Worm (Caenorhabditis elegans) whole organism, L1 larva: ENCODE results near the gene srsx-15.

Source experiments
- C04F5.9 ChIP-seq: sonication (generic microtip); optimal IDR thresholded peaks from 2 replicates; lab custom pipeline; 2016; ENCODE audit warnings: missing genetic modification characterization, missing compliant biosample characterization
- C16A3.4 ChIP-seq: fragments of 150-350 bp; optimal IDR thresholded peaks from 2 replicates; lab custom pipeline; 2014; ENCODE audit warnings: missing biosample characterization, missing genetic modification characterization
- aha-1 ChIP-seq: fragments of 150-350 bp; optimal IDR thresholded peaks from 2 replicates; lab custom pipeline; 2014; ENCODE audit warnings: missing biosample characterization, missing genetic modification characterization
- aly-2 ChIP-seq: fragments of 150-350 bp; optimal IDR thresholded peaks from 2 replicates; lab custom pipeline; 2014; ENCODE audit warnings: missing biosample characterization, missing genetic modification characterization
- blmp-1 ChIP-seq: fragments of 150-350 bp; optimal IDR thresholded peaks from 2 replicates; lab custom pipeline; 2014; ENCODE audit warnings: missing biosample characterization, missing genetic modification characterization
- ceh-88 ChIP-seq: fragments of 200-800 bp; sonication (Bioruptor generic); IDR thresholded peaks from 2 replicates; pipeline ENCODE4 v1.3.6; 2022; ENCODE audit warnings: missing genetic modification characterization, missing compliant biosample characterization
- dpl-1 ChIP-seq, 3 experiments: fragments of 150-350 bp in 2 of 3; sonication (generic microtip) in 1 of 3; optimal IDR thresholded peaks; 2 replicates each; lab custom pipeline; 2014 to 2017; ENCODE audit warnings: missing biosample characterization in 3 of 3, missing genetic modification characterization in 3 of 3, missing genetic modification reagents in 3 of 3
- dsc-1 ChIP-seq: sonication (generic microtip); optimal IDR thresholded peaks from 2 replicates; lab custom pipeline; 2016; ENCODE audit warnings: mild to moderate bottlenecking, missing genetic modification characterization, missing compliant biosample characterization
- efl-1 ChIP-seq, 4 experiments: fragments of 150-350 bp; optimal IDR thresholded peaks in 3 of 4; peaks in 1 of 4; 1 replicate in 1 of 4; 2 replicates in 3 of 4; lab custom pipeline; 2014; ENCODE audit warnings: missing biosample characterization in 2 of 4, missing genetic modification characterization in 2 of 4, missing genetic modification reagents in 2 of 4
- efl-3 ChIP-seq: fragments of 200-800 bp; sonication (Bioruptor generic); optimal IDR thresholded peaks from 2 replicates; lab custom pipeline; 2018; ENCODE audit warnings: mild to moderate bottlenecking, missing genetic modification characterization, missing compliant biosample characterization
- egl-13 ChIP-seq: sonication (generic microtip); optimal IDR thresholded peaks from 2 replicates; lab custom pipeline; 2016; ENCODE audit warnings: missing genotype, missing genetic modification reagents, missing genetic modification characterization, missing compliant biosample characterization
- elt-3 ChIP-seq, 6 experiments: fragments of 150-350 bp in 1 of 6; sonication (generic microtip); optimal IDR thresholded peaks; 2 replicates each; lab custom pipeline; 2017 to 2018; ENCODE audit warnings: missing biosample characterization in 6 of 6, missing genetic modification characterization in 6 of 6, inconsistent platforms in 1 of 6
- ets-5 ChIP-seq: fragments of 200-800 bp; sonication (Bioruptor generic); IDR thresholded peaks from 2 replicates; pipeline ENCODE4 v1.3.6; 2022; ENCODE audit warnings: missing genetic modification characterization, missing compliant biosample characterization
- fkh-4 ChIP-seq: sonication (generic microtip); optimal IDR thresholded peaks from 2 replicates; lab custom pipeline; 2016; ENCODE audit warnings: missing compliant biosample characterization, missing genetic modification characterization, borderline replicate concordance
- fkh-8 ChIP-seq: sonication (generic microtip); optimal IDR thresholded peaks from 2 replicates; lab custom pipeline; 2016; ENCODE audit warnings: mild to moderate bottlenecking, missing genetic modification characterization, missing compliant biosample characterization
- fos-1 ChIP-seq: fragments of 150-350 bp; optimal IDR thresholded peaks from 2 replicates; lab custom pipeline; 2014; ENCODE audit warnings: missing biosample characterization, missing genetic modification characterization
- grh-1 ChIP-seq: fragments of 200-800 bp; sonication (Bioruptor generic); IDR thresholded peaks from 2 replicates; pipeline ENCODE4 v1.3.6; 2022; ENCODE audit warnings: missing genetic modification reagents, missing genetic modification characterization, missing compliant biosample characterization
- hlh-17 ChIP-seq: fragments of 200-800 bp; sonication (Bioruptor generic); optimal IDR thresholded peaks from 2 replicates; lab custom pipeline; 2018; ENCODE audit warnings: missing genetic modification characterization, mild to moderate bottlenecking, missing compliant biosample characterization, moderate library complexity, borderline replicate concordance
- hpl-2 ChIP-seq: fragments of 150-350 bp; optimal IDR thresholded peaks from 2 replicates; lab custom pipeline; 2014; ENCODE audit warnings: missing biosample characterization, missing genetic modification reagents, missing genetic modification characterization
- irx-1 ChIP-seq: sonication (generic microtip); optimal IDR thresholded peaks from 2 replicates; lab custom pipeline; 2016; ENCODE audit warnings: missing genetic modification characterization, missing compliant biosample characterization
- lin-14 ChIP-seq: fragments of 200-800 bp; sonication (Bioruptor generic); optimal IDR thresholded peaks from 2 replicates; lab custom pipeline; 2018; ENCODE audit warnings: mild to moderate bottlenecking, missing genetic modification characterization, moderate library complexity, missing compliant biosample characterization
- lin-15B ChIP-seq: fragments of 150-350 bp; sonication (generic microtip); optimal IDR thresholded peaks from 3 replicates; lab custom pipeline; 2014; ENCODE audit warnings: missing biosample characterization, missing genetic modification characterization
- lin-35 ChIP-seq, 2 experiments: fragments of 150-350 bp; optimal IDR thresholded peaks; 2 replicates each; lab custom pipeline; 2014; ENCODE audit warnings: missing biosample characterization in 2 of 2, missing genetic modification characterization in 2 of 2, missing genetic modification reagents in 2 of 2
- lir-3 ChIP-seq: sonication (generic microtip); optimal IDR thresholded peaks from 2 replicates; lab custom pipeline; 2016; ENCODE audit warnings: mild to moderate bottlenecking, missing genetic modification characterization, moderate library complexity, missing compliant biosample characterization; ENCODE audit not compliant: poor library complexity
- lsy-2 ChIP-seq, 2 experiments: fragments of 150-350 bp; optimal IDR thresholded peaks; 2 replicates each; lab custom pipeline; 2014; ENCODE audit warnings: missing biosample characterization in 2 of 2, missing genetic modification characterization in 2 of 2
- mab-9 ChIP-seq: fragments of 200-800 bp; sonication (Bioruptor generic); IDR thresholded peaks from 2 replicates; pipeline ENCODE4 v1.3.6; 2022; ENCODE audit warnings: missing genetic modification reagents, missing genetic modification characterization, missing compliant biosample characterization
- mef-2 ChIP-seq: fragments of 150-350 bp; optimal IDR thresholded peaks from 2 replicates; lab custom pipeline; 2014; ENCODE audit warnings: missing biosample characterization, missing genetic modification characterization
- mep-1 ChIP-seq: fragments of 150-350 bp; optimal IDR thresholded peaks from 2 replicates; lab custom pipeline; 2014; ENCODE audit warnings: missing biosample characterization, missing genetic modification characterization
- nhr-237 ChIP-seq: fragments of 150-350 bp; optimal IDR thresholded peaks from 2 replicates; lab custom pipeline; 2014; ENCODE audit warnings: missing biosample characterization, missing genetic modification characterization
- nhr-47 ChIP-seq: sonication (generic microtip); optimal IDR thresholded peaks from 2 replicates; lab custom pipeline; 2016; ENCODE audit warnings: mild to moderate bottlenecking, missing genetic modification characterization, moderate library complexity, missing compliant biosample characterization
- nhr-71 ChIP-seq: sonication (generic microtip); optimal IDR thresholded peaks from 2 replicates; lab custom pipeline; 2016; ENCODE audit warnings: mild to moderate bottlenecking, missing genetic modification characterization, moderate library complexity, missing compliant biosample characterization
- nhr-76 ChIP-seq: sonication (generic microtip); optimal IDR thresholded peaks from 2 replicates; lab custom pipeline; 2017; ENCODE audit warnings: missing biosample characterization, missing genetic modification characterization
- nhr-84 ChIP-seq: sonication (generic microtip); optimal IDR thresholded peaks from 2 replicates; lab custom pipeline; 2017; ENCODE audit warnings: missing biosample characterization, missing genetic modification characterization
- nhr-85 ChIP-seq: sonication (generic microtip); peaks from one replicate; lab custom pipeline; 2016; ENCODE audit warnings: missing genetic modification characterization, inconsistent platforms, missing compliant biosample characterization
- nhr-90 ChIP-seq: sonication (generic microtip); optimal IDR thresholded peaks from 2 replicates; lab custom pipeline; 2016; ENCODE audit warnings: mild to moderate bottlenecking, missing genetic modification characterization, missing compliant biosample characterization; ENCODE audit not compliant: poor library complexity
- pag-3 ChIP-seq: sonication (generic microtip); optimal IDR thresholded peaks from 2 replicates; lab custom pipeline; 2017; ENCODE audit warnings: missing genetic modification characterization, mild to moderate bottlenecking, missing compliant biosample characterization, antibody characterized with exemption, borderline replicate concordance; ENCODE audit not compliant: insufficient read depth
- pax-3 ChIP-seq: fragments of 200-800 bp; sonication (Bioruptor generic); optimal IDR thresholded peaks from 2 replicates; lab custom pipeline; 2018; ENCODE audit warnings: mild to moderate bottlenecking, missing genetic modification characterization, moderate library complexity, missing compliant biosample characterization
- pqm-1 ChIP-seq: sonication (generic microtip); optimal IDR thresholded peaks from 3 replicates; lab custom pipeline; 2017; ENCODE audit warnings: missing biosample characterization, missing genetic modification characterization
- rnt-1 ChIP-seq: sonication (generic microtip); optimal IDR thresholded peaks from 2 replicates; lab custom pipeline; 2016; ENCODE audit warnings: mild to moderate bottlenecking, missing genetic modification characterization, moderate library complexity, missing compliant biosample characterization
- skn-1 ChIP-seq: fragments of 150-350 bp; optimal IDR thresholded peaks from 2 replicates; lab custom pipeline; 2014; ENCODE audit warnings: missing biosample characterization, missing genetic modification characterization
- snpc-4 ChIP-seq: fragments of 150-350 bp; optimal IDR thresholded peaks from 2 replicates; lab custom pipeline; 2014; ENCODE audit warnings: missing biosample characterization, missing genetic modification characterization
- snu-23 ChIP-seq: sonication (generic microtip); optimal IDR thresholded peaks from 2 replicates; lab custom pipeline; 2016; ENCODE audit warnings: missing genetic modification characterization, missing compliant biosample characterization
- sox-4 ChIP-seq: sonication (generic microtip); optimal IDR thresholded peaks from 2 replicates; lab custom pipeline; 2016; ENCODE audit warnings: missing genetic modification characterization, missing compliant biosample characterization
- swsn-7 ChIP-seq: sonication (generic microtip); optimal IDR thresholded peaks from 2 replicates; lab custom pipeline; 2016; ENCODE audit warnings: missing genetic modification characterization, missing compliant biosample characterization
- tlp-1 ChIP-seq: fragments of 150-350 bp; optimal IDR thresholded peaks from 2 replicates; lab custom pipeline; 2014; ENCODE audit warnings: missing biosample characterization, missing genetic modification characterization
- unc-86 ChIP-seq: sonication (generic microtip); optimal IDR thresholded peaks from 2 replicates; lab custom pipeline; 2016; ENCODE audit warnings: missing genetic modification characterization, missing compliant biosample characterization
- unc-98 ChIP-seq: fragments of 200-800 bp; sonication (Bioruptor generic); IDR thresholded peaks from 2 replicates; pipeline ENCODE4 v1.3.6; 2022; ENCODE audit warnings: missing genetic modification characterization, missing compliant biosample characterization
- vab-15 ChIP-seq: sonication (generic microtip); optimal IDR thresholded peaks from 2 replicates; lab custom pipeline; 2017; ENCODE audit warnings: missing genotype, mild to moderate bottlenecking, missing genetic modification characterization, missing compliant biosample characterization
- xbp-1 ChIP-seq: sonication (generic microtip); optimal IDR thresholded peaks from 2 replicates; lab custom pipeline; 2016; ENCODE audit warnings: missing genetic modification characterization, missing compliant biosample characterization
- zag-1 ChIP-seq: fragments of 150-350 bp; optimal IDR thresholded peaks from 2 replicates; lab custom pipeline; 2014; ENCODE audit warnings: missing biosample characterization, missing genetic modification characterization
- zip-4 ChIP-seq: fragments of 200-800 bp; sonication (Bioruptor generic); optimal IDR thresholded peaks from 2 replicates; lab custom pipeline; 2018; ENCODE audit warnings: mild to moderate bottlenecking, missing genetic modification characterization, moderate library complexity, missing compliant biosample characterization
- ztf-11 ChIP-seq, 2 experiments: sonication (generic microtip); optimal IDR thresholded peaks; 2 replicates each; lab custom pipeline; 2016 to 2017; ENCODE audit warnings: missing genetic modification characterization in 2 of 2, missing biosample characterization in 1 of 2, missing compliant biosample characterization in 1 of 2

srsx-15 gene

ce11 chrIV:5665353-5665918, 41.8 kb upstream of the srsx-15 start (continued):
- TF ChIP-seq pqm-1 (tag; lab: Kevin White, UChicago) = no peak
- no peak for TF ChIP-seq nhr-90 (tag; lab: Kevin White, UChicago)
- TF ChIP-seq aly-2 = peak; percentile 12
- TF ChIP-seq sox-4 (tag; lab: Kevin White, UChicago) = no peak
- no peak for TF ChIP-seq xbp-1 (tag; lab: Kevin White, UChicago)
- TF ChIP-seq tlp-1 (tag; lab: Kevin White, UChicago) = no peak
- no peak for TF ChIP-seq zag-1 (tag; lab: Kevin White, UChicago)
- TF ChIP-seq mef-2 (tag; lab: Kevin White, UChicago) = no peak
- no peak for TF ChIP-seq fkh-4 (tag; lab: Kevin White, UChicago)
- TF ChIP-seq vab-15 (tag; lab: Kevin White, UChicago) = no peak
- peak; percentile 1 to 46 (median 27) for TF ChIP-seq dpl-1 (GFP tag; optimal IDR thresholded peaks at IDR 0.05; lab: Kevin White, UChicago)
- no peak for TF ChIP-seq egl-13 (tag; lab: Kevin White, UChicago)
- TF ChIP-seq lir-3 = peak; percentile 8
- TF ChIP-seq lin-14 (GFP tag; lab: Kevin White, UChicago) = peak; percentile 85
- TF ChIP-seq pax-3 (tag; lab: Kevin White, UChicago) = no peak
- no peak for TF ChIP-seq irx-1 (tag; lab: Kevin White, UChicago)
- no peak for TF ChIP-seq unc-86 (tag; lab: Kevin White, UChicago)
- TF ChIP-seq nhr-84 (tag; lab: Kevin White, UChicago) = no peak
- peak; percentile 5 for TF ChIP-seq nhr-47 (tag; lab: Kevin White, UChicago)
- no peak for TF ChIP-seq aha-1 (tag; lab: Kevin White, UChicago)
- TF ChIP-seq blmp-1 (tag; lab: Kevin White, UChicago) = peak; percentile 53
- TF ChIP-seq nhr-71 (tag; lab: Kevin White, UChicago) = peak; percentile 63
- TF ChIP-seq snu-23 = peak; percentile 63
- peak; percentile 36 for TF ChIP-seq swsn-7 (tag; lab: Kevin White, UChicago)
- peak; percentile 40 to 69 for TF ChIP-seq lin-35 (GFP tag; optimal IDR thresholded peaks at IDR 0.05; lab: Kevin White, UChicago)
- peak; percentile 35 for TF ChIP-seq snpc-4
- TF ChIP-seq ets-5 (GFP tag; lab: Robert Waterston, UW) = no peak
- TF ChIP-seq nhr-85 (tag; lab: Kevin White, UChicago) = peak; percentile 81
- TF ChIP-seq C04F5.9 (tag; lab: Kevin White, UChicago) = no peak
- TF ChIP-seq hlh-17 (GFP tag; lab: Kevin White, UChicago) = no peak
- TF ChIP-seq ztf-11 (tag; optimal IDR thresholded peaks at IDR 0.05; lab: Kevin White, UChicago) = no peak
- peak; percentile 33 for TF ChIP-seq rnt-1 (tag; lab: Kevin White, UChicago)
- peak; percentile 11 for TF ChIP-seq C16A3.4 (tag; lab: Kevin White, UChicago)
- peak; percentile 42 for TF ChIP-seq zip-4
- TF ChIP-seq lsy-2 (tag; optimal IDR thresholded peaks at IDR 0.05; lab: Kevin White, UChicago) = peak; percentile 17 to 62
- peak; percentile 61 for TF ChIP-seq mep-1
- no peak for TF ChIP-seq ceh-88 (GFP tag; lab: Robert Waterston, UW)
- TF ChIP-seq dsc-1 (tag; lab: Kevin White, UChicago) = no peak
- TF ChIP-seq elt-3 (tag; optimal IDR thresholded peaks at IDR 0.05; lab: Kevin White, UChicago) = peak in 2 of 6 experiments; percentile 29 to 66
- no peak for TF ChIP-seq pag-3 (tag; lab: Kevin White, UChicago)
- no peak for TF ChIP-seq nhr-76 (tag; lab: Kevin White, UChicago)
- TF ChIP-seq efl-1 (optimal IDR thresholded peaks at IDR 0.05; lab: Kevin White, UChicago) = peak; percentile 14 to 46
- TF ChIP-seq efl-1 (GFP tag; optimal IDR thresholded peaks at IDR 0.05 in 1 of 2; lab: Kevin White, UChicago) = peak in 1 of 2 experiments; percentile 5
- TF ChIP-seq fos-1 (tag; lab: Kevin White, UChicago) = no peak
- no peak for TF ChIP-seq unc-98
- no peak for TF ChIP-seq mab-9 (GFP tag; lab: Robert Waterston, UW)
- TF ChIP-seq skn-1 (tag; lab: Kevin White, UChicago) = no peak
- TF ChIP-seq fkh-8 (tag; lab: Kevin White, UChicago) = no peak
- no peak for TF ChIP-seq grh-1 (GFP tag; lab: Robert Waterston, UW)
- no peak for TF ChIP-seq lin-15B (tag; lab: Kevin White, UChicago)
- no peak for TF ChIP-seq efl-3 (GFP tag; lab: Kevin White, UChicago)
- no peak for TF ChIP-seq hpl-2 (GFP tag; lab: Kevin White, UChicago)
- TF ChIP-seq nhr-237 = peak; percentile 8
